Fruit fly (Drosophila melanogaster): ENCODE measurements around the gene phu.

phu gene

DNA sequence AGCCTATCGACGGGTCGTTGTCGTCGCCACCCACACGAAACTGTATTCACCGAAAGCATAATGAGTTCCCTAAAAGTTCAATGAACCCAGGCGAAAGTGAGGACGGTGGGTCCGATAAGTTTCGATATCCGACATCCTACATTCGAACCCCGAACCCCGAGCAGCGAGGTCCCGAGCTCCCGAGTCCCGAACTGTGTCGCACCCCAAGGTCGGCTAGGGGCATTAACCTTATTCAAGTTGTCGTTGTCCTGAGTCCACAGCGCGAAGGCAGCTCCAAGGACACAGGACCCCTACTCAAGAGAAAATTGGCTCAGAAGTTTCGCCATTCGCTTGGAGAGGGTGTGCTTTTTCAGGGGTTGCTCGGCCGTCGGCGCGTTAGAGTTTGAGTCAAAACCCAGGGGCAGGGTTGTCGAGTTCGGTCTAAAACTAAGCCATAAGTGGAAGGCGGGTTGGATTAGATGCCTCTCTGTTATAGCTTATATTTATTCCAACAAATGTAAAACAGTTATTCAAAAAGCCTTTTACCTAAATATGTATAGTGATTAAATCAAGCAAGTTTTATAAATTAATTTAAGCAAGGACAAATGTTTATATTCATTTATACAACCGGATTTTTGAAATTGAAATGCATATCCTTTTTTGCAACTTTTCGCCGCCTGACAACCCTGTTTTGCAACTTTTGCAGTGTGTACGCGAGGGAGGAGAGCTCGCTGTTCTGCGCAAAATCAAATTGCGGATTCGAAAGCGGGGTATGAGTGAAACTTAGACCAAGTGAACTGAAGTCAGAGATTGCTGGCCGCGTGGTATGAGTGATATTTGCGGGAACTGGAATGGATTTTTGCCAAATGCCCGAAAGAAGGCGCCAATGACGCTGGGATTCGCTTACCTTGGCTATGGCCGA, 35.0 kb upstream of the phu start:
- TF ChIP-seq Taf1 (GFP tag; IDR thresholded peaks at IDR 0.05): no peak
- TF ChIP-seq Mad (GFP tag; optimal IDR thresholded peaks at IDR 0.05): no peak
- no peak for TF ChIP-seq CG11696 (GFP tag; IDR thresholded peaks at IDR 0.05)
- peak in 1 of 2 experiments; percentile 40 for TF ChIP-seq Pdp1 (GFP tag; optimal IDR thresholded peaks at IDR 0.05)
- peak; percentile 62 for TF ChIP-seq CG10209 (GFP tag; optimal IDR thresholded peaks at IDR 0.05)
- TF ChIP-seq CG9797 (GFP tag; optimal IDR thresholded peaks at IDR 0.05): no peak
- TF ChIP-seq ab (GFP tag; optimal IDR thresholded peaks at IDR 0.05): no peak
- TF ChIP-seq aop (GFP tag; IDR thresholded peaks at IDR 0.05): no peak
- TF ChIP-seq CG30403 (GFP tag; optimal IDR thresholded peaks at IDR 0.05): peak; percentile 77
- no peak for TF ChIP-seq B-H1 (GFP tag; IDR thresholded peaks at IDR 0.05)
- TF ChIP-seq fd3F (GFP tag; optimal IDR thresholded peaks at IDR 0.05): peak; percentile 67
- peak; percentile 34; the same call in 1 of the 3 replicates for TF ChIP-seq CG7357 (GFP tag; IDR thresholded peaks at IDR 0.05)
- peak; percentile 84 for TF ChIP-seq Nf-YC (tag; optimal IDR thresholded peaks at IDR 0.05)
- TF ChIP-seq Myb (GFP tag; optimal IDR thresholded peaks at IDR 0.05): peak; percentile 27
- TF ChIP-seq vvl (GFP tag; IDR thresholded peaks at IDR 0.05): peak; percentile 68
- no peak for TF ChIP-seq oc (tag; optimal IDR thresholded peaks at IDR 0.05)
- peak; percentile 65 for TF ChIP-seq D19A (tag; optimal IDR thresholded peaks at IDR 0.05)
- TF ChIP-seq vfl (GFP tag; optimal IDR thresholded peaks at IDR 0.05): peak; percentile 27
- no peak for TF ChIP-seq toy (GFP tag; IDR thresholded peaks at IDR 0.05)
- TF ChIP-seq lab (GFP tag; optimal IDR thresholded peaks at IDR 0.05): peak; percentile 90
- no peak for TF ChIP-seq tna (GFP tag; IDR thresholded peaks at IDR 0.05; ENCODE audit: partially characterized antibody)
- TF ChIP-seq CG8388 (GFP tag; optimal IDR thresholded peaks at IDR 0.05): peak; percentile 44
- peak; percentile 46; the same call in 1 of the 3 replicates for TF ChIP-seq Mrtf (GFP tag; IDR thresholded peaks at IDR 0.05)
- peak; percentile 42 for TF ChIP-seq CG17829 (tag; optimal IDR thresholded peaks at IDR 0.05)
- no peak for TF ChIP-seq Lhr (GFP tag; optimal IDR thresholded peaks at IDR 0.05)
- TF ChIP-seq CG2116 (GFP tag; optimal IDR thresholded peaks at IDR 0.05): peak; percentile 23
- no peak for TF ChIP-seq yki (optimal IDR thresholded peaks at IDR 0.05)
- TF ChIP-seq CG13775 (GFP tag; optimal IDR thresholded peaks at IDR 0.05): peak; percentile 56
- no peak for TF ChIP-seq Sry-δ (GFP tag; optimal IDR thresholded peaks at IDR 0.05)
- TF ChIP-seq Bdp1 (GFP tag; optimal IDR thresholded peaks at IDR 0.05): no peak
- TF ChIP-seq CG14014 (GFP tag; IDR thresholded peaks at IDR 0.05): peak; percentile 64; the same call in 1 of the 2 replicates
- TF ChIP-seq CG17802 (tag; optimal IDR thresholded peaks at IDR 0.05): no peak
- TF ChIP-seq croc (GFP tag; conservative IDR thresholded peaks at IDR 0.05): peak; percentile 45
- peak; percentile 80 for TF ChIP-seq caup (GFP tag; optimal IDR thresholded peaks at IDR 0.05; ENCODE audit: severe bottlenecking)
- peak; percentile 37 for TF ChIP-seq Ssrp (tag; optimal IDR thresholded peaks at IDR 0.05)
- peak; percentile 66 for TF ChIP-seq odd (GFP tag; optimal IDR thresholded peaks at IDR 0.05)
- peak; percentile 70 for TF ChIP-seq CG17361 (GFP tag; IDR thresholded peaks at IDR 0.05)
- no peak for TF ChIP-seq CG12942 (GFP tag; optimal IDR thresholded peaks at IDR 0.05)
- peak; percentile 68 for TF ChIP-seq CG17385 (GFP tag; optimal IDR thresholded peaks at IDR 0.05)
- peak; percentile 81 for TF ChIP-seq CG7839 (tag; optimal IDR thresholded peaks at IDR 0.05)
- peak; percentile 79 for TF ChIP-seq dmrt99B (tag; optimal IDR thresholded peaks at IDR 0.05)
- peak; percentile 21 for TF ChIP-seq CG1529 (GFP tag; optimal IDR thresholded peaks at IDR 0.05)
- TF ChIP-seq Abd-B (GFP tag; optimal IDR thresholded peaks at IDR 0.05): no peak
- TF ChIP-seq Oaz (GFP tag; IDR thresholded peaks at IDR 0.05): peak; percentile 48; the same call in 1 of the 2 replicates
- no peak for TF ChIP-seq CG8478 (optimal IDR thresholded peaks at IDR 0.05)
- TF ChIP-seq CG10321 (GFP tag; IDR thresholded peaks at IDR 0.05): no peak
- no peak for TF ChIP-seq CG33213 (GFP tag; optimal IDR thresholded peaks at IDR 0.05)
- TF ChIP-seq zfh1 (GFP tag; IDR thresholded peaks at IDR 0.05): no peak
- TF ChIP-seq ttk (GFP tag; IDR thresholded peaks at IDR 0.05): peak; percentile 58; the same call in 1 of the 2 replicates
